Fruit fly (Drosophila melanogaster): ENCODE results near the gene CG15564.

Gene CG15564

dm6 chr3R:31241109-31241508 lies 5.9 kb upstream of the CG15564 start:
- TF ChIP-seq CG3838 (GFP tag; optimal IDR thresholded peaks at IDR 0.05): no peak
- peak; percentile 61 for TF ChIP-seq oc (tag; optimal IDR thresholded peaks at IDR 0.05)
- TF ChIP-seq CG11247 (GFP tag; IDR thresholded peaks at IDR 0.05): no peak
- no peak for TF ChIP-seq HHEX (GFP tag; optimal IDR thresholded peaks at IDR 0.05)
- TF ChIP-seq CG12942 (GFP tag; optimal IDR thresholded peaks at IDR 0.05): no peak
- no peak for TF ChIP-seq MESR4 (GFP tag; optimal IDR thresholded peaks at IDR 0.05)
- peak; percentile 17 for TF ChIP-seq dmrt99B (tag; optimal IDR thresholded peaks at IDR 0.05)
- no peak for TF ChIP-seq Doc2 (GFP tag; IDR thresholded peaks at IDR 0.05)
- peak; percentile 20 for TF ChIP-seq CG1603 (tag; optimal IDR thresholded peaks at IDR 0.05)
- TF ChIP-seq CG2120 (GFP tag; optimal IDR thresholded peaks at IDR 0.05): no peak
- no peak for TF ChIP-seq vvl (GFP tag; IDR thresholded peaks at IDR 0.05)
- no peak for TF ChIP-seq CG2129 (GFP tag; IDR thresholded peaks at IDR 0.05; ENCODE audit: partially characterized antibody)
- TF ChIP-seq CG15601 (tag; optimal IDR thresholded peaks at IDR 0.05): peak; percentile 11
- no peak for TF ChIP-seq H2.0 (GFP tag; IDR thresholded peaks at IDR 0.05)
- TF ChIP-seq Sox102F (GFP tag; optimal IDR thresholded peaks at IDR 0.05): peak; percentile 16
- TF ChIP-seq pb (GFP tag; optimal IDR thresholded peaks at IDR 0.05): no peak
- 0 out of 3 replicates have a peak, but pooled peaks have one; percentile 25 for TF ChIP-seq otp (GFP tag; IDR thresholded peaks at IDR 0.05)
- peak; percentile 10 for TF ChIP-seq CG12071 (GFP tag; optimal IDR thresholded peaks at IDR 0.05)
- TF ChIP-seq luna (GFP tag; optimal IDR thresholded peaks at IDR 0.05): no peak
- TF ChIP-seq Awh (GFP tag; IDR thresholded peaks at IDR 0.05): peak; percentile 52; the same call in 1 of the 2 replicates
- TF ChIP-seq CG4730 (GFP tag; IDR thresholded peaks at IDR 0.05): no peak
- TF ChIP-seq CG17802 (tag; optimal IDR thresholded peaks at IDR 0.05): no peak
- TF ChIP-seq Asciz (GFP tag; optimal IDR thresholded peaks at IDR 0.05): peak; percentile 26
- no peak for TF ChIP-seq gce (GFP tag; IDR thresholded peaks at IDR 0.05)
- TF ChIP-seq Pdp1 (GFP tag; optimal IDR thresholded peaks at IDR 0.05): peak in 1 of 2 experiments; percentile 18
- no peak for TF ChIP-seq CG2199 (GFP tag; IDR thresholded peaks at IDR 0.05)
- TF ChIP-seq CG13287 (GFP tag; IDR thresholded peaks at IDR 0.05; ENCODE audit: partially characterized antibody): no peak
- TF ChIP-seq CG6813 (GFP tag; optimal IDR thresholded peaks at IDR 0.05): peak; percentile 19
- TF ChIP-seq CG8281 (tag; optimal IDR thresholded peaks at IDR 0.05): peak; percentile 59
- TF ChIP-seq sens (GFP tag): peak; percentile 62
- TF ChIP-seq CG3407 (GFP tag; optimal IDR thresholded peaks at IDR 0.05): peak; percentile 2
- TF ChIP-seq pros (GFP tag; optimal IDR thresholded peaks at IDR 0.05): peak; percentile 63
- no peak for TF ChIP-seq Dll (GFP tag; IDR thresholded peaks at IDR 0.05; ENCODE audit: partially characterized antibody)

- TF ChIP-seq Hr78 (GFP tag; optimal IDR thresholded peaks at IDR 0.05): peak in 1 of 2 experiments; percentile 76
- no peak for TF ChIP-seq CG16779 (GFP tag; IDR thresholded peaks at IDR 0.05)
- no peak for TF ChIP-seq Myb (GFP tag; optimal IDR thresholded peaks at IDR 0.05)
- peak; percentile 27 for TF ChIP-seq Asciz (GFP tag; optimal IDR thresholded peaks at IDR 0.05)
- TF ChIP-seq seq (GFP tag; IDR thresholded peaks at IDR 0.05): 0 out of 2 replicates have a peak, but pooled peaks have one; percentile 34
- TF ChIP-seq CG18619 (GFP tag; optimal IDR thresholded peaks at IDR 0.05): no peak
- no peak for TF ChIP-seq tap (tag; optimal IDR thresholded peaks at IDR 0.05)
- TF ChIP-seq CG2120 (GFP tag; optimal IDR thresholded peaks at IDR 0.05): peak; percentile 4
- peak; percentile 67 for TF ChIP-seq Blimp-1 (GFP tag; optimal IDR thresholded peaks at IDR 0.05)
- no peak for TF ChIP-seq CG11560 (tag; IDR thresholded peaks at IDR 0.05)
- peak; percentile 1 for TF ChIP-seq CG12769 (tag; optimal IDR thresholded peaks at IDR 0.05)
- TF ChIP-seq Lpt (GFP tag; optimal IDR thresholded peaks at IDR 0.05): no peak
- TF ChIP-seq exex (tag; optimal IDR thresholded peaks at IDR 0.05): no peak
- no peak for TF ChIP-seq repo (GFP tag; optimal IDR thresholded peaks at IDR 0.05)
- TF ChIP-seq Doc2 (GFP tag; IDR thresholded peaks at IDR 0.05): no peak
- no peak for TF ChIP-seq ab (GFP tag; optimal IDR thresholded peaks at IDR 0.05)
- TF ChIP-seq grn (GFP tag; optimal IDR thresholded peaks at IDR 0.05): no peak
- TF ChIP-seq CG31365 (tag; optimal IDR thresholded peaks at IDR 0.05): no peak
- TF ChIP-seq lab (GFP tag; optimal IDR thresholded peaks at IDR 0.05): peak; percentile 49
- TF ChIP-seq CG30020 (tag; optimal IDR thresholded peaks at IDR 0.05): no peak
- TF ChIP-seq CG3281 (GFP tag; optimal IDR thresholded peaks at IDR 0.05): no peak
Measured at dm6 chr3R:31240023-31240422, 4.9 kb upstream of the CG15564 start.

Data from whole organism, embryonic.